Fruit fly (Drosophila melanogaster): ENCODE results near the gene CG9555.

The CG9555 gene

dm6 chr2L:8958046-8958497, 33.5 kb upstream of the CG9555 start (continued):
- TF ChIP-seq Bteb2 (GFP tag; optimal IDR thresholded peaks at IDR 0.05), result peak; percentile 94
- TF ChIP-seq CG1602 (GFP tag; optimal IDR thresholded peaks at IDR 0.05), result peak; percentile 94
- TF ChIP-seq pfk (GFP tag; optimal IDR thresholded peaks at IDR 0.05), result peak; percentile 37
- peak; percentile 84 for TF ChIP-seq CG4854 (GFP tag; optimal IDR thresholded peaks at IDR 0.05)
- no peak for TF ChIP-seq CG16813 (GFP tag; IDR thresholded peaks at IDR 0.05; ENCODE audit: partially characterized antibody)
- peak; percentile 57 for TF ChIP-seq Kr (GFP tag; optimal IDR thresholded peaks at IDR 0.05)
- peak; percentile 85 for TF ChIP-seq crol (GFP tag; IDR thresholded peaks at IDR 0.05)
- peak; percentile 93 for TF ChIP-seq Hr3 (GFP tag; optimal IDR thresholded peaks at IDR 0.05)
- peak; percentile 99 for TF ChIP-seq CG34422 (GFP tag; IDR thresholded peaks at IDR 0.05)
- TF ChIP-seq toy (GFP tag; IDR thresholded peaks at IDR 0.05), result peak; percentile 91
- TF ChIP-seq CG3407 (GFP tag; optimal IDR thresholded peaks at IDR 0.05), result peak; percentile 87
- peak; percentile 91 to 96 for TF ChIP-seq Pdp1 (GFP tag; optimal IDR thresholded peaks at IDR 0.05)
- peak; percentile 66 for TF ChIP-seq da (GFP tag; optimal IDR thresholded peaks at IDR 0.05)
- TF ChIP-seq salm (tag; optimal IDR thresholded peaks at IDR 0.05), result peak; percentile 81
- TF ChIP-seq croc (GFP tag; conservative IDR thresholded peaks at IDR 0.05), result peak; percentile 96
- TF ChIP-seq Rx (GFP tag; IDR thresholded peaks at IDR 0.05), result peak; percentile 94
- TF ChIP-seq Atf3 (GFP tag; optimal IDR thresholded peaks at IDR 0.05), result peak; percentile 96
- TF ChIP-seq seq (GFP tag; IDR thresholded peaks at IDR 0.05), result peak; percentile 99
- peak; percentile 97 for TF ChIP-seq lmd (GFP tag; IDR thresholded peaks at IDR 0.05)
- peak; percentile 96 for TF ChIP-seq Rfx (GFP tag; IDR thresholded peaks at IDR 0.05)
- peak; percentile 96 for TF ChIP-seq ro (GFP tag; IDR thresholded peaks at IDR 0.05)
- TF ChIP-seq CG6791 (GFP tag; IDR thresholded peaks at IDR 0.05; ENCODE audit: partially characterized antibody), result no peak; the same call in 2 of the 3 replicates
- TF ChIP-seq Mes4 (GFP tag; optimal IDR thresholded peaks at IDR 0.05), result peak; percentile 90
- peak; percentile 98 for TF ChIP-seq CG10366 (GFP tag; IDR thresholded peaks at IDR 0.05)
- TF ChIP-seq CG1647 (GFP tag; optimal IDR thresholded peaks at IDR 0.05), result peak; percentile 77
- TF ChIP-seq CG32532 (GFP tag; IDR thresholded peaks at IDR 0.05), result peak; percentile 97
- TF ChIP-seq ftz-f1 (GFP tag; optimal IDR thresholded peaks at IDR 0.05), result peak; percentile 59
- TF ChIP-seq vvl (GFP tag; IDR thresholded peaks at IDR 0.05), result peak; percentile 99
- peak; percentile 89 for TF ChIP-seq CG7786 (GFP tag; optimal IDR thresholded peaks at IDR 0.05)
- peak; percentile 72 for TF ChIP-seq CG18011 (GFP tag; optimal IDR thresholded peaks at IDR 0.05)
- peak; percentile 69 for TF ChIP-seq CG5180 (GFP tag; optimal IDR thresholded peaks at IDR 0.05)
- peak; percentile 67 for TF ChIP-seq CG30020 (tag; optimal IDR thresholded peaks at IDR 0.05)
- no peak for TF ChIP-seq hth (optimal IDR thresholded peaks at IDR 0.05)
- peak; percentile 95 for TF ChIP-seq unpg (GFP tag; optimal IDR thresholded peaks at IDR 0.05)
- TF ChIP-seq CG8359 (GFP tag; optimal IDR thresholded peaks at IDR 0.05; ENCODE audit: borderline replicate concordance), result peak; percentile 68
- peak; percentile 90 for TF ChIP-seq CG2202 (tag; optimal IDR thresholded peaks at IDR 0.05)
- peak; percentile 95 for TF ChIP-seq MBD-R2 (GFP tag; IDR thresholded peaks at IDR 0.05)
- TF ChIP-seq ind (GFP tag; optimal IDR thresholded peaks at IDR 0.05), result peak; percentile 91
- peak; percentile 41 for TF ChIP-seq CG7928 (GFP tag; optimal IDR thresholded peaks at IDR 0.05)
- peak; percentile 86 for TF ChIP-seq repo (GFP tag; optimal IDR thresholded peaks at IDR 0.05)
- TF ChIP-seq CG13287 (GFP tag; IDR thresholded peaks at IDR 0.05; ENCODE audit: partially characterized antibody), result peak; percentile 45; the same call in 1 of the 2 replicates
- peak; percentile 91 for TF ChIP-seq CG7372 (GFP tag; IDR thresholded peaks at IDR 0.05)
- TF ChIP-seq CG12071 (GFP tag; optimal IDR thresholded peaks at IDR 0.05), result peak; percentile 77
- peak; percentile 92 for TF ChIP-seq CG11696 (GFP tag; IDR thresholded peaks at IDR 0.05)
- TF ChIP-seq Dp (GFP tag; optimal IDR thresholded peaks at IDR 0.05), result peak; percentile 94
- TF ChIP-seq Ets65A (GFP tag), result peak; percentile 94
- TF ChIP-seq Hmr (GFP tag; optimal IDR thresholded peaks at IDR 0.05), result peak; percentile 93
- peak; percentile 83 for TF ChIP-seq CG15696 (tag; optimal IDR thresholded peaks at IDR 0.05)
- TF ChIP-seq tap (tag; optimal IDR thresholded peaks at IDR 0.05), result peak; percentile 87
- peak; percentile 95 for TF ChIP-seq CG12155 (GFP tag; optimal IDR thresholded peaks at IDR 0.05)
- no peak; the same call in 1 of the 2 replicates for TF ChIP-seq hbn (GFP tag; IDR thresholded peaks at IDR 0.05; ENCODE audit: partially characterized antibody)

Measured in whole organism, embryonic.